Worm (Caenorhabditis elegans): ENCODE data around the gene F13H10.8.

- TF ChIP-seq fos-1 (tag; optimal IDR thresholded peaks at IDR 0.05), result no peak
- no peak for TF ChIP-seq nhr-76 (tag; optimal IDR thresholded peaks at IDR 0.05)
- TF ChIP-seq lin-14 (GFP tag; optimal IDR thresholded peaks at IDR 0.05), result no peak
- no peak for TF ChIP-seq lin-13 (GFP tag; optimal IDR thresholded peaks at IDR 0.05)
- no peak for TF ChIP-seq egl-13 (tag; optimal IDR thresholded peaks at IDR 0.05)
- no peak for TF ChIP-seq elt-3 (tag; optimal IDR thresholded peaks at IDR 0.05)
- TF ChIP-seq lsy-2 (tag; optimal IDR thresholded peaks at IDR 0.05), result no peak
- no peak for TF ChIP-seq vab-15 (tag; optimal IDR thresholded peaks at IDR 0.05)
- no peak for TF ChIP-seq nhr-11 (tag; optimal IDR thresholded peaks at IDR 0.05)
- TF ChIP-seq sptf-1 (tag; optimal IDR thresholded peaks at IDR 0.05), result no peak
- no peak for TF ChIP-seq snpc-4 (tag; optimal IDR thresholded peaks at IDR 0.05)
- no peak for TF ChIP-seq mep-1 (tag; optimal IDR thresholded peaks at IDR 0.05)
- TF ChIP-seq tlp-1 (tag; optimal IDR thresholded peaks at IDR 0.05), result no peak
Observed at ce11 chrIV:11015881-11016280, 4.4 kb upstream of the F13H10.8 start, which contains the start of gene F13H10.3.
